Worm (Caenorhabditis elegans) whole organism, mixed stage, embryonic: ENCODE data around the gene cyb-3.

Source experiments
- M03D4.4 ChIP-seq: sonication (generic microtip); optimal IDR thresholded peaks from 2 replicates; lab custom pipeline; 2017; ENCODE audit warnings: mild to moderate bottlenecking, missing genetic modification characterization, missing compliant biosample characterization
- bed-3 ChIP-seq: fragments of 200-800 bp; sonication (Bioruptor generic); optimal IDR thresholded peaks from 3 replicates; lab custom pipeline; 2018; ENCODE audit warnings: mild to moderate bottlenecking, missing genetic modification characterization, moderate library complexity, missing compliant biosample characterization
- blmp-1 ChIP-seq: fragments of 150-350 bp; optimal IDR thresholded peaks from 2 replicates; lab custom pipeline; 2014; ENCODE audit warnings: missing biosample characterization, missing genetic modification characterization
- ceh-39 ChIP-seq: fragments of 150-350 bp; optimal IDR thresholded peaks from 2 replicates; lab custom pipeline; 2014; ENCODE audit warnings: missing biosample characterization, missing genetic modification characterization
- ceh-43 ChIP-seq: fragments of 200-800 bp; sonication (Bioruptor generic); optimal IDR thresholded peaks from 2 replicates; lab custom pipeline; 2018; ENCODE audit warnings: mild to moderate bottlenecking, missing genetic modification characterization, moderate library complexity, missing compliant biosample characterization
- ceh-83 ChIP-seq: fragments of 200-800 bp; sonication (Bioruptor generic); optimal IDR thresholded peaks from 2 replicates; lab custom pipeline; 2018; ENCODE audit warnings: mild to moderate bottlenecking, missing genetic modification characterization, missing compliant biosample characterization
- cnd-1 ChIP-seq: fragments of 200-800 bp; sonication (Bioruptor generic); optimal IDR thresholded peaks from 2 replicates; lab custom pipeline; 2018; ENCODE audit warnings: mild to moderate bottlenecking, missing genetic modification characterization, missing compliant biosample characterization
- drap-1 ChIP-seq: fragments of 200-800 bp; sonication (Bioruptor generic); optimal IDR thresholded peaks from 3 replicates; lab custom pipeline; 2018; ENCODE audit warnings: mild to moderate bottlenecking, missing genetic modification characterization, missing compliant biosample characterization
- elt-1 ChIP-seq: sonication (generic microtip); optimal IDR thresholded peaks from 2 replicates; lab custom pipeline; 2017; ENCODE audit warnings: missing genetic modification characterization, mild to moderate bottlenecking, missing compliant biosample characterization, antibody characterized with exemption, moderate library complexity, borderline replicate concordance; ENCODE audit not compliant: insufficient read depth
- flh-1 ChIP-seq: fragments of 200-800 bp; sonication (Bioruptor generic); optimal IDR thresholded peaks from 2 replicates; lab custom pipeline; 2018; ENCODE audit warnings: mild to moderate bottlenecking, missing genetic modification characterization, moderate library complexity, missing compliant biosample characterization
- ham-2 ChIP-seq: fragments of 200-800 bp; sonication (Bioruptor generic); optimal IDR thresholded peaks from 2 replicates; lab custom pipeline; 2018; ENCODE audit warnings: mild to moderate bottlenecking, missing genetic modification characterization, missing compliant biosample characterization
- lin-13 ChIP-seq: fragments of 150-350 bp; optimal IDR thresholded peaks from 2 replicates; lab custom pipeline; 2014; ENCODE audit warnings: missing biosample characterization, missing genetic modification characterization
- lin-32 ChIP-seq: fragments of 200-800 bp; sonication (Bioruptor generic); optimal IDR thresholded peaks from 2 replicates; lab custom pipeline; 2018; ENCODE audit warnings: mild to moderate bottlenecking, missing genetic modification characterization, missing compliant biosample characterization
- lsy-2 ChIP-seq: fragments of 150-350 bp; optimal IDR thresholded peaks from 2 replicates; lab custom pipeline; 2014; ENCODE audit warnings: missing biosample characterization, missing genetic modification characterization
- mab-5 ChIP-seq: fragments of 150-350 bp; optimal IDR thresholded peaks from 2 replicates; lab custom pipeline; 2014; ENCODE audit warnings: missing biosample characterization, missing genetic modification characterization
- mls-2 ChIP-seq: sonication (generic microtip); optimal IDR thresholded peaks from 2 replicates; lab custom pipeline; 2016; ENCODE audit warnings: mild to moderate bottlenecking, missing genetic modification characterization, moderate library complexity, missing compliant biosample characterization
- nhr-237 ChIP-seq: fragments of 150-350 bp; optimal IDR thresholded peaks from 2 replicates; lab custom pipeline; 2014; ENCODE audit warnings: missing biosample characterization, missing genetic modification characterization
- nhr-28 ChIP-seq: fragments of 150-350 bp; optimal IDR thresholded peaks from 2 replicates; lab custom pipeline; 2014; ENCODE audit warnings: missing biosample characterization, missing genetic modification characterization
- nhr-76 ChIP-seq: sonication (generic microtip); optimal IDR thresholded peaks from 2 replicates; lab custom pipeline; 2017; ENCODE audit warnings: missing biosample characterization, missing genetic modification characterization
- pha-4 ChIP-seq: fragments of 150-350 bp; optimal IDR thresholded peaks from 2 replicates; lab custom pipeline; 2018; ENCODE audit warnings: missing biosample characterization, missing genetic modification reagents, missing genetic modification characterization
- sem-2 ChIP-seq: fragments of 200-800 bp; sonication (Bioruptor generic); optimal IDR thresholded peaks from 2 replicates; lab custom pipeline; 2018; ENCODE audit warnings: mild to moderate bottlenecking, missing genetic modification characterization, missing compliant biosample characterization
- snpc-4 ChIP-seq: fragments of 150-350 bp; optimal IDR thresholded peaks from 2 replicates; lab custom pipeline; 2014; ENCODE audit warnings: missing biosample characterization, missing genetic modification characterization
- sptf-1 ChIP-seq: sonication (generic microtip); optimal IDR thresholded peaks from 2 replicates; lab custom pipeline; 2017; ENCODE audit warnings: mild to moderate bottlenecking, missing genetic modification characterization, moderate library complexity, missing compliant biosample characterization
- tbx-8 ChIP-seq: fragments of 200-800 bp; sonication (Bioruptor generic); optimal IDR thresholded peaks from 2 replicates; lab custom pipeline; 2018; ENCODE audit warnings: mild to moderate bottlenecking, missing genetic modification characterization, moderate library complexity, missing compliant biosample characterization
- unc-120 ChIP-seq: sonication (generic microtip); optimal IDR thresholded peaks from 2 replicates; lab custom pipeline; 2017; ENCODE audit warnings: missing genetic modification characterization, missing compliant biosample characterization; ENCODE audit not compliant: poor library complexity, severe bottlenecking
- unc-39 ChIP-seq: fragments of 150-350 bp; optimal IDR thresholded peaks from 2 replicates; lab custom pipeline; 2014; ENCODE audit warnings: missing biosample characterization, missing genetic modification characterization
- unc-62 ChIP-seq: fragments of 150-350 bp; optimal IDR thresholded peaks from 2 replicates; lab custom pipeline; 2014; ENCODE audit warnings: missing biosample characterization, missing genetic modification reagents, missing genetic modification characterization
- zip-8 ChIP-seq: fragments of 150-350 bp; optimal IDR thresholded peaks from 2 replicates; lab custom pipeline; 2014; ENCODE audit warnings: missing biosample characterization, missing genetic modification characterization
- ztf-11 ChIP-seq: fragments of 150-350 bp; optimal IDR thresholded peaks from 2 replicates; lab custom pipeline; 2014; ENCODE audit warnings: missing biosample characterization, missing genetic modification characterization

cyb-3 gene

DNA sequence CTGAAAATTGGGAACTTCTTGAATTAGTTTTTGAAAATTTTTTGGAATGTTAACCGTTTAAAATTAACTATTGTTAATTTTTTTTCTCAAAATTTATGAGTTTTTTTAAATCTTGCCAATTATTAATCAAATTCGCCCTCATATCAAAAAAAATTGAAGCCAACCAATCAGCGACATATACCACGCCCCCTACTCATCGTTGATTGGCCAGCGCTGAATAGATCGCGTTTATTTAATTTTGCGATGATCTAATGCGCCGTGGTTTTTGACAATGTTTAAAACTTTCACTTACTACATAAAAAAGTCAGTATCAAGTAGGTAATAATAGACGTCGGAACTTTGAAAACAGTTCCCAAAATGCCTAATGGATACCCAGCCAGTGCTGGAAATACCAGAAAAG, 46.9 kb downstream of the cyb-3 start:
- TF ChIP-seq lsy-2 (tag; lab: Kevin White, UChicago), result no peak
- no peak for TF ChIP-seq flh-1
- no peak for TF ChIP-seq zip-8 (tag; lab: Kevin White, UChicago)
- no peak for TF ChIP-seq ceh-83
- no peak for TF ChIP-seq lin-32 (GFP tag; lab: Kevin White, UChicago)
- no peak for TF ChIP-seq bed-3 (GFP tag; lab: Kevin White, UChicago)
- TF ChIP-seq mab-5 (tag; lab: Kevin White, UChicago), result no peak
- no peak for TF ChIP-seq cnd-1 (tag; lab: Kevin White, UChicago)
- no peak for TF ChIP-seq lin-13 (tag; lab: Kevin White, UChicago)
- TF ChIP-seq sptf-1 (tag; lab: Kevin White, UChicago), result no peak
- no peak for TF ChIP-seq ceh-39
- no peak for TF ChIP-seq tbx-8 (GFP tag; lab: Kevin White, UChicago)
- no peak for TF ChIP-seq unc-62 (GFP tag; lab: Kevin White, UChicago)
- TF ChIP-seq blmp-1 (tag; lab: Kevin White, UChicago), result no peak
- TF ChIP-seq unc-120 (tag; lab: Kevin White, UChicago), result no peak

DNA sequence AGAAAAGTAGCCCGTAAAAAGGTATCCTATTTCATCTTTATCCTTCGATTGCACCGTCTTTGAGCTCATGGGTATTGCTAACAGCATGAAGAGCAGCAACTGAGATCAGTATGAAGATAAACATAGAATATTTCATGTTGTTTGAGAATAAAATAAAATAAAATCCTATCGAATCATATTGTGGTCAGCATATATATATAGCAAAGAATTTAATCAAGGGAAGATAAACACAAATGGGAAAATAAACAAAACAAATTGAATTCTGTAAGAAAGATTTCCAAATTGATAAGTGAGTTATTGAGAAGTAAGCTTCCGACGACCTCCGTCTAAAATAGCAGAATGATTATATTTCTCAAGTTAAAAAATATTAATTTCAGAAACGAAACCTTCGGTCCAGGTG, 48.2 kb downstream of the cyb-3 start, which contains the start of gene T26H5.10:
T26H5.10 (minus strand) TSS at position 101 of the 400 bp plus-strand sequence.
- TF ChIP-seq sem-2 (no peak), lin-13 (tag; lab: Kevin White, UChicago) (no peak), nhr-76 (no peak), unc-120 (tag; lab: Kevin White, UChicago) (no peak), bed-3 (GFP tag; lab: Kevin White, UChicago) (no peak), ceh-39 (no peak), M03D4.4 (tag; lab: Kevin White, UChicago) (no peak), sptf-1 (tag; lab: Kevin White, UChicago) (no peak), elt-1 (tag; lab: Kevin White, UChicago) (no peak), snpc-4 (tag; lab: Kevin White, UChicago) (no peak), mls-2 (no peak), unc-39 (tag; lab: Kevin White, UChicago) (no peak), pha-4 (tag; lab: Kevin White, UChicago) (no peak)

DNA sequence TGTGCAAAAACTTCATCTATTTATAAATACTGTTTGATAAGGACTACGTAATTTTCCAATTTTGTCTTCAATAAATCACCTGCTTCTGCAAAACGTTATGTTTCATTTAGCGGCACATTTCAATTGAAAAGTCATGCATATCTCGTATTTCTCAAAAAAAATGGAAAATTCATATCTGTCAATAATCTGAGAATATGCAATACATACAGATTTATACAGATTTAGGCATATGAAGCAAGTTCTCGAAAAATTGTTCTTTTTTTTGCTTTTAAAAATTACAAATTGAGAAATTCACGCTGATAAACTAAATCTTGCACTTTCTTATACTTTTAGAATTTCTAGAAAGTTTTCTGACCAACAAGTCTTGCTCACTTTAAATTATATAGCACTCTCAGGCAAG, 48.7 kb downstream of the cyb-3 start, which contains the start of gene T26H5.11:
T26H5.11 (minus strand) TSS at position 101 of the 400 bp plus-strand sequence.
- TF ChIP-seq unc-120 (tag; lab: Kevin White, UChicago) (no peak), ceh-43 (GFP tag; lab: Kevin White, UChicago) (no peak), ceh-39 (no peak), cnd-1 (tag; lab: Kevin White, UChicago) (no peak), mls-2 (no peak), nhr-237 (no peak), M03D4.4 (tag; lab: Kevin White, UChicago) (no peak), unc-39 (tag; lab: Kevin White, UChicago) (no peak)

DNA sequence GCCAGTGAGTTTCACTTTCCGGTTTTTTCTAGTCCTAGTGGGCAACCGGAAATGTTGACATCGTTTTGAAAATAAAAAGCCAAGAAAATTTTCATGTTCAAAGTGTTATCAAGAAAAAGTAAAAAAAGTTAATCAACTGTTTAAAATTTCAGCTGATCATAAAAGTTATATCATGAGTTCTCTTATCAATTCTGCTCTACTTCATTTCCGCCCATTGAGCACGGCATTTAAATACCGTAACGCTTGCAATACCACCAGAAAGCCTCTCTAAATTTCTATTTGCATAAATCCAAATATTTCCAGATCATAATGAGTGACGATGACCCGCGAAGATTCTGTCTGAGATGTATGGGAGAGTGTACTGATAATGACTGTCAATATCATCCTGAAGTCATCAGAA, 49.1 kb downstream of the cyb-3 start, which contains the start of gene T26H5.9:
T26H5.9 (plus strand) TSS at position 302 of the 400 bp plus-strand sequence.
- no peak for TF ChIP-seq ztf-11 (tag; lab: Kevin White, UChicago)

DNA sequence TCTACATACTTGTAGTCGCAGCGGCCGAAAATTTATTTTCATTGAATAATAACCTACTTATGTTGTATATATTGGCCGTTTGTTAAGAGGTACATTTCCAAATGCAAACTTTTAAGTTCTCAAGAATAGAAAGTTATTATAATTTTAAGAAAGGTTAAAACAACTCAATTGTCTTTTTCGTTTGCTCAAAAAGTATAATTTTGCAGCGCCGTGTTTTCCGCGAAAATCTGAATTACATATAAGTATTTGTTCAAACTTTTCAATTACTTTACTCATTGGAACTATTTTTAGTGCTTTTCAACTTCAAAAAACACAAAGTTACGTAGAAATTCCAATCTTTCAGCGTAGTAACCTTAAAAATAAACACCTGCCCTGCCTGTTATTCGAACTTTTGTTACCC, 49.9 kb downstream of the cyb-3 start, which contains the start of gene srh-239:
srh-239 (plus strand) TSS at position 301 of the 400 bp plus-strand sequence.
- TF ChIP-seq cnd-1 (tag; lab: Kevin White, UChicago) (no peak), lin-13 (tag; lab: Kevin White, UChicago) (no peak), ztf-11 (tag; lab: Kevin White, UChicago) (no peak), ceh-43 (GFP tag; lab: Kevin White, UChicago) (no peak), snpc-4 (tag; lab: Kevin White, UChicago) (no peak), drap-1 (GFP tag; lab: Kevin White, UChicago) (no peak), ceh-39 (no peak), nhr-76 (no peak), unc-39 (tag; lab: Kevin White, UChicago) (no peak), ham-2 (GFP tag; lab: Kevin White, UChicago) (no peak), ceh-83 (no peak), nhr-28 (tag; lab: Kevin White, UChicago) (no peak)
